Fruit fly (Drosophila melanogaster): ENCODE results near the gene CG14325.

- TF ChIP-seq psq (optimal IDR thresholded peaks at IDR 0.05) (no peak), Sin3A (optimal IDR thresholded peaks at IDR 0.05) (no peak), h (optimal IDR thresholded peaks at IDR 0.05) (no peak), insv (optimal IDR thresholded peaks at IDR 0.05) (no peak)
Observed at dm6 chr3R:17594086-17594485, 32.8 kb upstream of the CG14325 start, which contains the start of gene Sgs5bis.

All from Kc167 (cell line).